Worm (Caenorhabditis elegans) whole organism, L2 larva: ENCODE data around the gene F58F9.9.

Source experiments
- F13H6.1 ChIP-seq: sonication (generic microtip); optimal IDR thresholded peaks from 2 replicates; lab custom pipeline; 2016; ENCODE audit warnings: missing genetic modification characterization, missing compliant biosample characterization
- aly-2 ChIP-seq: fragments of 150-350 bp; optimal IDR thresholded peaks from 2 replicates; lab custom pipeline; 2014; ENCODE audit warnings: missing biosample characterization, missing genetic modification characterization
- ceh-16 ChIP-seq: fragments of 150-350 bp; optimal IDR thresholded peaks from 2 replicates; lab custom pipeline; 2014; ENCODE audit warnings: missing biosample characterization, missing genetic modification characterization
- sem-4 ChIP-seq: fragments of 150-350 bp; optimal IDR thresholded peaks from 2 replicates; lab custom pipeline; 2014; ENCODE audit warnings: missing biosample characterization, missing genetic modification reagents, missing genetic modification characterization
- snpc-4 ChIP-seq: fragments of 150-350 bp; optimal IDR thresholded peaks from 2 replicates; lab custom pipeline; 2014; ENCODE audit warnings: missing biosample characterization, missing genetic modification characterization
- unc-62 ChIP-seq: fragments of 150-350 bp; optimal IDR thresholded peaks from 2 replicates; lab custom pipeline; 2014; ENCODE audit warnings: missing biosample characterization, missing genetic modification reagents, missing genetic modification characterization
- ztf-11 ChIP-seq: sonication (generic microtip); optimal IDR thresholded peaks from 2 replicates; lab custom pipeline; 2017; ENCODE audit warnings: missing biosample characterization, missing genetic modification characterization

- no peak for TF ChIP-seq snpc-4 (tag; lab: Kevin White, UChicago)
- no peak for TF ChIP-seq aly-2 (tag; lab: Kevin White, UChicago)
- TF ChIP-seq F13H6.1 = no peak
- no peak for TF ChIP-seq unc-62 (GFP tag; lab: Kevin White, UChicago)
- no peak for TF ChIP-seq ztf-11 (tag; lab: Kevin White, UChicago)
- no peak for TF ChIP-seq ceh-16 (tag; lab: Kevin White, UChicago)
- TF ChIP-seq sem-4 (tag; lab: Kevin White, UChicago) = no peak
Measured at ce11 chrIV:6269346-6269745, 29.3 kb downstream of the F58F9.9 start, which contains the start of gene srv-30.
